Fruit fly (Drosophila melanogaster) whole organism, embryonic: Measurements from ENCODE around the gene Spec2.

Experiments
- Awh ChIP-seq: fragments of 200-800 bp; sonication (Bioruptor generic); IDR thresholded peaks from 2 replicates; pipeline ENCODE4, ENCODE4 v1.3.6; 2022; ENCODE audit warnings: missing biosample characterization, missing genetic modification characterization
- Bteb2 ChIP-seq: fragments of 200-800 bp; sonication (Bioruptor generic); optimal IDR thresholded peaks from 2 replicates; lab custom pipeline; 2016; ENCODE audit warnings: missing biosample characterization, missing genetic modification characterization
- CG10274 ChIP-seq: fragments of 200-800 bp; sonication (Bioruptor generic); optimal IDR thresholded peaks from 3 replicates; lab custom pipeline; 2017; ENCODE audit warnings: missing biosample characterization, mild to moderate bottlenecking, missing genetic modification characterization
- CG10959 ChIP-seq: fragments of 200-800 bp; sonication (Bioruptor generic); IDR thresholded peaks from 2 replicates; pipeline ENCODE4 v1.3.6; 2022; ENCODE audit warnings: missing biosample characterization, missing genetic modification characterization
- CG11560 ChIP-seq: fragments of 200-800 bp; sonication (Bioruptor generic); IDR thresholded peaks from 3 replicates; pipeline ENCODE4 v1.3.6; 2022; ENCODE audit warnings: missing biosample characterization, missing genetic modification characterization
- CG12071 ChIP-seq: fragments of 200-800 bp; sonication (Bioruptor generic); optimal IDR thresholded peaks from 3 replicates; lab custom pipeline; 2018; ENCODE audit warnings: missing biosample characterization, mild to moderate bottlenecking, missing genetic modification characterization
- CG1233 ChIP-seq: fragments of 200-800 bp; sonication (Bioruptor generic); optimal IDR thresholded peaks from 4 replicates; lab custom pipeline; 2018; ENCODE audit warnings: missing biosample characterization, mild to moderate bottlenecking, missing genetic modification characterization
- CG13287 ChIP-seq: fragments of 200-800 bp; sonication (Bioruptor generic); IDR thresholded peaks from 2 replicates; pipeline ENCODE4 v1.3.6; 2022; ENCODE audit warnings: missing biosample characterization, missing genetic modification characterization; ENCODE audit not compliant: partially characterized antibody
- CG32767 ChIP-seq: fragments of 200-800 bp; sonication (Bioruptor generic); IDR thresholded peaks from 2 replicates; pipeline ENCODE4 v1.3.6; 2022; ENCODE audit warnings: missing biosample characterization, missing genetic modification characterization
- CG42726 ChIP-seq: fragments of 200-800 bp; sonication (Bioruptor generic); IDR thresholded peaks from 2 replicates; pipeline ENCODE4 v1.3.6; 2022; ENCODE audit warnings: missing biosample characterization, missing genetic modification characterization; ENCODE audit not compliant: partially characterized antibody
- CG7786 ChIP-seq: fragments of 200-800 bp; sonication (Bioruptor generic); optimal IDR thresholded peaks from 2 replicates; lab custom pipeline; 2016; ENCODE audit warnings: missing biosample characterization, missing genetic modification characterization
- CG8281 ChIP-seq: fragments of 200-800 bp; sonication (Bioruptor generic); optimal IDR thresholded peaks from 2 replicates; lab custom pipeline; 2018; ENCODE audit warnings: missing biosample characterization, mild to moderate bottlenecking, missing genetic modification characterization, moderate library complexity
- CHES-1-like ChIP-seq: fragments of 200-800 bp; sonication (Bioruptor generic); optimal IDR thresholded peaks from 2 replicates; lab custom pipeline; 2016; ENCODE audit warnings: missing biosample characterization, missing genetic modification characterization
- CrebB ChIP-seq: fragments of 200-800 bp; sonication (Bioruptor generic); optimal IDR thresholded peaks from 3 replicates; lab custom pipeline; 2018; ENCODE audit warnings: missing biosample characterization, mild to moderate bottlenecking, missing genetic modification characterization
- D19B ChIP-seq: fragments of 200-800 bp; sonication (Bioruptor generic); optimal IDR thresholded peaks from 2 replicates; lab custom pipeline; 2017; ENCODE audit warnings: missing biosample characterization, mild to moderate bottlenecking, missing genetic modification characterization
- H15 ChIP-seq: fragments of 200-800 bp; sonication (Bioruptor generic); IDR thresholded peaks from 3 replicates; pipeline ENCODE4 v1.3.6; 2022; ENCODE audit warnings: missing biosample characterization, missing genetic modification characterization
- HHEX ChIP-seq: fragments of 200-800 bp; sonication (Bioruptor generic); optimal IDR thresholded peaks from 3 replicates; lab custom pipeline; 2017; ENCODE audit warnings: missing biosample characterization, mild to moderate bottlenecking, missing genetic modification characterization, missing genetic modification reagents
- Hsf ChIP-seq: fragments of 200-800 bp; sonication (Bioruptor generic); optimal IDR thresholded peaks from 3 replicates; lab custom pipeline; 2016; ENCODE audit warnings: missing biosample characterization, missing genetic modification characterization
- Jarid2 ChIP-seq: fragments of 200-800 bp; sonication (Bioruptor generic); optimal IDR thresholded peaks from 3 replicates; lab custom pipeline; 2017; ENCODE audit warnings: mild to moderate bottlenecking, missing biosample characterization, missing genetic modification reagents, missing genetic modification characterization
- Lpt ChIP-seq: fragments of >200 bp; optimal IDR thresholded peaks from 2 replicates; lab custom pipeline; 2018; ENCODE audit warnings: missing biosample characterization, missing genetic modification characterization
- MBD-R2 ChIP-seq: fragments of 200-800 bp; sonication (Bioruptor generic); IDR thresholded peaks from 2 replicates; pipeline ENCODE4 v1.3.6; 2022; ENCODE audit warnings: missing biosample characterization, missing genetic modification characterization
- MTF-1 ChIP-seq: fragments of 200-800 bp; sonication (Bioruptor generic); optimal IDR thresholded peaks from 2 replicates; lab custom pipeline; 2018; ENCODE audit warnings: missing biosample characterization, mild to moderate bottlenecking, missing genetic modification characterization, borderline replicate concordance
- NFAT ChIP-seq: fragments of 200-800 bp; sonication (Bioruptor generic); IDR thresholded peaks from 2 replicates; pipeline ENCODE4 v1.3.6; 2022; ENCODE audit warnings: missing biosample characterization, missing genetic modification characterization
- Nf-YB ChIP-seq: fragments of 200-800 bp; sonication (Bioruptor generic); optimal IDR thresholded peaks from 3 replicates; lab custom pipeline; 2019; ENCODE audit warnings: missing biosample characterization, mild to moderate bottlenecking, missing genetic modification characterization, moderate library complexity
- NfI ChIP-seq: fragments of 200-800 bp; sonication (Bioruptor generic); optimal IDR thresholded peaks from 3 replicates; lab custom pipeline; 2018; ENCODE audit warnings: missing biosample characterization, mild to moderate bottlenecking, missing genetic modification characterization, moderate library complexity
- Oli ChIP-seq: fragments of 200-800 bp; sonication (Bioruptor generic); optimal IDR thresholded peaks from 2 replicates; lab custom pipeline; 2018; ENCODE audit warnings: missing biosample characterization, mild to moderate bottlenecking, missing genetic modification characterization, moderate library complexity
- Scr ChIP-seq: fragments of 200-800 bp; sonication (Bioruptor generic); IDR thresholded peaks from 2 replicates; pipeline ENCODE4 v1.3.6; 2022; ENCODE audit warnings: missing biosample characterization, missing genetic modification characterization; ENCODE audit not compliant: partially characterized antibody
- Six4 ChIP-seq: fragments of 200-800 bp; sonication (Bioruptor generic); optimal IDR thresholded peaks from 2 replicates; lab custom pipeline; 2016; ENCODE audit warnings: missing biosample characterization, missing genetic modification characterization
- Sry-δ ChIP-seq: fragments of 200-800 bp; sonication (Bioruptor generic); optimal IDR thresholded peaks from 2 replicates; lab custom pipeline; 2016; ENCODE audit warnings: missing biosample characterization, missing genetic modification characterization
- Usf ChIP-seq: fragments of 200-800 bp; sonication (Bioruptor generic); optimal IDR thresholded peaks from 2 replicates; lab custom pipeline; 2017; ENCODE audit warnings: missing genotype, missing biosample characterization, missing genetic modification characterization
- amos ChIP-seq: fragments of 200-800 bp; sonication (Bioruptor generic); IDR thresholded peaks from 2 replicates; pipeline ENCODE4 v1.3.6; 2022; ENCODE audit warnings: missing biosample characterization, missing genetic modification characterization; ENCODE audit not compliant: partially characterized antibody
- aop ChIP-seq: fragments of 200-800 bp; sonication (Bioruptor generic); IDR thresholded peaks from 2 replicates; pipeline ENCODE4 v1.3.6; 2022; ENCODE audit warnings: missing biosample characterization, missing genetic modification characterization
- bsh ChIP-seq, 2 experiments: fragments of 200-800 bp; sonication (Bioruptor generic); optimal IDR thresholded peaks; 2 replicates each; lab custom pipeline; 2017 to 2018; ENCODE audit warnings: mild to moderate bottlenecking in 2 of 2, missing biosample characterization in 2 of 2, missing genetic modification characterization in 2 of 2, moderate library complexity in 1 of 2
- chif ChIP-seq, 2 experiments: fragments of 200-800 bp; sonication (Bioruptor generic); optimal IDR thresholded peaks; 3 replicates each; lab custom pipeline; 2016; ENCODE audit warnings: missing biosample characterization in 2 of 2, missing genetic modification characterization in 2 of 2
- cwo ChIP-seq: fragments of 200-800 bp; sonication (Bioruptor generic); optimal IDR thresholded peaks from 3 replicates; lab custom pipeline; 2017; ENCODE audit warnings: missing biosample characterization, missing genetic modification characterization, mild to moderate bottlenecking, moderate library complexity, missing genetic modification reagents
- ems ChIP-seq: fragments of 200-800 bp; sonication (Bioruptor generic); optimal IDR thresholded peaks from 3 replicates; lab custom pipeline; 2016; ENCODE audit warnings: missing biosample characterization, missing genetic modification characterization
- gce ChIP-seq: fragments of 200-800 bp; sonication (Bioruptor generic); IDR thresholded peaks from 3 replicates; pipeline ENCODE4 v1.3.6; 2022; ENCODE audit warnings: missing biosample characterization, missing genetic modification characterization
- hb ChIP-seq: fragments of 200-800 bp; sonication (Bioruptor generic); IDR thresholded peaks from 3 replicates; pipeline ENCODE4 v1.3.6; 2022; ENCODE audit warnings: missing biosample characterization, missing genetic modification characterization; ENCODE audit not compliant: partially characterized antibody
- hth ChIP-seq: fragments of >200 bp; optimal IDR thresholded peaks from 2 replicates; lab custom pipeline; 2017; ENCODE audit warnings: inconsistent platforms
- mam ChIP-seq: fragments of 200-800 bp; sonication (Bioruptor generic); optimal IDR thresholded peaks from 3 replicates; lab custom pipeline; 2016; ENCODE audit warnings: missing biosample characterization, missing genetic modification characterization
- oc ChIP-seq: fragments of 200-800 bp; sonication (Bioruptor generic); optimal IDR thresholded peaks from 2 replicates; lab custom pipeline; 2018; ENCODE audit warnings: missing biosample characterization, mild to moderate bottlenecking, missing genetic modification characterization, moderate library complexity
- otp ChIP-seq: fragments of 200-800 bp; sonication (Bioruptor generic); IDR thresholded peaks from 3 replicates; pipeline ENCODE4, ENCODE4 v1.3.6; 2022; ENCODE audit warnings: missing biosample characterization, missing genetic modification characterization
- pho ChIP-seq: fragments of 200-800 bp; sonication (Bioruptor generic); optimal IDR thresholded peaks from 2 replicates; lab custom pipeline; 2016; ENCODE audit warnings: missing biosample characterization, missing genetic modification characterization
- run ChIP-seq: fragments of 200-800 bp; sonication (Bioruptor generic); optimal IDR thresholded peaks from 3 replicates; lab custom pipeline; 2018; ENCODE audit warnings: missing biosample characterization, mild to moderate bottlenecking, missing genetic modification characterization
- scrt ChIP-seq: fragments of 200-800 bp; sonication (Bioruptor generic); optimal IDR thresholded peaks from 2 replicates; lab custom pipeline; 2018; ENCODE audit warnings: missing biosample characterization, mild to moderate bottlenecking, missing genetic modification characterization, moderate library complexity
- shn ChIP-seq: fragments of 200-800 bp; sonication (Bioruptor generic); optimal IDR thresholded peaks from 3 replicates; lab custom pipeline; 2016; ENCODE audit warnings: missing biosample characterization, missing genetic modification characterization
- tap ChIP-seq: fragments of 200-800 bp; optimal IDR thresholded peaks from 3 replicates; lab custom pipeline; 2019; ENCODE audit warnings: missing biosample characterization, mild to moderate bottlenecking, missing genetic modification characterization, moderate library complexity
- unpg ChIP-seq: fragments of 200-800 bp; sonication (Bioruptor generic); optimal IDR thresholded peaks from 3 replicates; lab custom pipeline; 2018; ENCODE audit warnings: missing biosample characterization, mild to moderate bottlenecking, missing genetic modification characterization, moderate library complexity
- vnd ChIP-seq: fragments of 200-800 bp; sonication (Bioruptor generic); IDR thresholded peaks from 3 replicates; pipeline ENCODE4 v1.3.6; 2022; ENCODE audit warnings: missing biosample characterization, missing genetic modification characterization; ENCODE audit not compliant: partially characterized antibody
- vvl ChIP-seq: fragments of 200-800 bp; sonication (Bioruptor generic); IDR thresholded peaks from 2 replicates; pipeline ENCODE4 v1.3.6; 2022; ENCODE audit warnings: missing biosample characterization, missing genetic modification characterization
- wor ChIP-seq: fragments of 200-800 bp; sonication (Bioruptor generic); IDR thresholded peaks from 2 replicates; pipeline ENCODE4 v1.3.6; 2022; ENCODE audit warnings: missing biosample characterization, missing genetic modification characterization

Spec2 gene

DNA sequence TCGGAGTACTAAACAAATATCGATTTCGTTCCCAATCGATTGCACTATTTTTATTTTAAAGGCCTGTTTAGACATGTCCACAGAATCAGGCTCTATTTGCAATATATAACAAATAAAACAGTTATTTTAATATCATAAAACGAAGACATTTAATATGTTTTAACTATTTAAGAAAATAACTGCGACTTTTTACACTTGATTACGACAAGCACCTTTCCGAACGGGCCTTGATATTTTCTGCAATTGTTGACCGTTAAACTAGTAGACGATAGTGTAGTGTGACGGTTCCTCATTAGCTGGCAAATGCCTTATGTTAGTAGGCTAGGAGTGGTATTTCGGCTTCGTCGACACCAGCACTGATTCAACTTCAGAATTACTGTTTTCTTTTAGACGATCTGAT lies 55.3 kb downstream of the Spec2 start, which contains the start of the genes CG2931 and Rheb (continued):
- TF ChIP-seq pho (GFP tag; lab: Kevin White, UChicago) (peak; percentile 43), Oli (tag; lab: Kevin White, UChicago) (peak; percentile 19), CG10959 (GFP tag; lab: Robert Waterston, UW) (no peak), amos (GFP tag; lab: Robert Waterston, UW) (peak; percentile 76), mam (GFP tag; lab: Kevin White, UChicago) (peak; percentile 55), HHEX (peak; percentile 27), D19B (GFP tag; lab: Kevin White, UChicago) (no peak), cwo (no peak), vnd (GFP tag; lab: Robert Waterston, UW) (peak; percentile 74), CG42726 (peak; percentile 61; the same call in 1 of the 2 replicates), bsh (GFP tag; optimal IDR thresholded peaks at IDR 0.05; lab: Kevin White, UChicago) (peak in 1 of 2 experiments; percentile 70), CG32767 (GFP tag; lab: Robert Waterston, UW) (0 out of 2 replicates have a peak, but pooled peaks have one; percentile 18), aop (no peak), CG12071 (GFP tag; lab: Kevin White, UChicago) (no peak), CG11560 (tag; lab: Robert Waterston, UW) (no peak), unpg (GFP tag; lab: Kevin White, UChicago) (peak; percentile 69), H15 (0 out of 3 replicates have a peak, but pooled peaks have one; percentile 40), CG1233 (GFP tag; lab: Kevin White, UChicago) (no peak), Lpt (no peak), hth (lab: Kevin White, UChicago) (no peak), CG10274 (GFP tag; lab: Kevin White, UChicago) (no peak), hb (GFP tag; lab: Robert Waterston, UW) (peak; percentile 59; the same call in 2 of the 3 replicates), Jarid2 (GFP tag; lab: Kevin White, UChicago) (no peak), Nf-YB (peak; percentile 43), Sry-δ (peak; percentile 80), shn (GFP tag; lab: Kevin White, UChicago) (no peak), Usf (no peak), MBD-R2 (GFP tag; lab: Robert Waterston, UW) (peak; percentile 72), ems (GFP tag; lab: Kevin White, UChicago) (peak; percentile 45), Hsf (GFP tag; lab: Kevin White, UChicago) (peak; percentile 65), otp (no peak), Bteb2 (GFP tag; lab: Kevin White, UChicago) (peak; percentile 51), run (tag; lab: Kevin White, UChicago) (no peak), NFAT (GFP tag; lab: Robert Waterston, UW) (no peak), MTF-1 (GFP tag; lab: Kevin White, UChicago) (no peak), wor (GFP tag; lab: Robert Waterston, UW) (no peak), scrt (GFP tag; lab: Kevin White, UChicago) (no peak), Six4 (GFP tag; lab: Kevin White, UChicago) (peak; percentile 33), CHES-1-like (GFP tag; lab: Kevin White, UChicago) (no peak), chif (GFP tag; optimal IDR thresholded peaks at IDR 0.05; lab: Kevin White, UChicago) (peak; percentile 11 to 47), oc (tag; lab: Kevin White, UChicago) (no peak), vvl (GFP tag; lab: Robert Waterston, UW) (peak; percentile 74), CG13287 (GFP tag; lab: Robert Waterston, UW) (peak; percentile 85), Awh (GFP tag; lab: Robert Waterston, UW) (peak; percentile 59), CG8281 (tag; lab: Kevin White, UChicago) (no peak), tap (tag; lab: Kevin White, UChicago) (peak; percentile 48), Scr (GFP tag; lab: Robert Waterston, UW) (peak; percentile 85), NfI (peak; percentile 69), CG7786 (peak; percentile 19), gce (no peak), CrebB (tag; lab: Kevin White, UChicago) (peak; percentile 14)
